In the genomic region with DNA sequence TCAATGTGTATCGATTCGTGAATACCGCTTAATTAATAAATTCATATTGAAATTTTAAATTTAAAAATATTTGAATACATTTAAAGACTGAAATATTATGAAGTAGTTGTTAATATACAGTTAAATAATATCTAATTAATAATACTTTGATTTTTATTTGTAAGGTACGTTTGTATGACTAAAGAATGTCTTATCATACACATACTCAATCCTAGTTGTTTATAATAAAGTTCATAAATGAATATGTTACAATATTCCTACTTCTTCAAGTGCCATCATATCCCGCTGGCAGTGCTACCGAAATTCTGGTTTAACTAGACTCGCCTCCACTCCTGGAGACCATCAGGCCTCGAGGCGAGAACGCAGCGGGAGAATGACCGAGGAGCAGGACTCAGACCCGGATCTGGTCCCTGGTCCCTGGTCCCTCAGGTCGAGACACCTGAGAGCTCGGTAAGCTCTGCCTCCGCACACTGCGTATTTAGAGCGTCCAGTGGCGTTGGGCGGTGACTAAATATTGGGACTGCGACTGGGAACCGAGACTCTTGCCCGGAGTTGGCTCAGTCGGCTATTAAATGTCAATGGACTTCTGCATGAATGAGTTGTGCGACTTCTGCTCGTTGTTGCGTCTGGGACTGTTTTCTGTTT, we compare ENCODE assay signal across 1 fruit fly cellular context.
TF ChIP-seq lines count a peak whose summit lies in the region.

No protein-coding gene starts in this region.

TF ChIP-seq in whole organism, embryonic, 481 proteins besides CTCF, POLR2A, EP300 and RAD21 (continued from another document):
- no peak for TF ChIP-seq tio (GFP tag; optimal IDR thresholded peaks at IDR 0.05; lab: Kevin White, UChicago)
- TF ChIP-seq dmrt11E (tag; optimal IDR thresholded peaks at IDR 0.05; lab: Kevin White, UChicago) = no peak
- no peak for TF ChIP-seq zen2 (GFP tag; IDR thresholded peaks at IDR 0.05; lab: Robert Waterston, UW; ENCODE audit: partially characterized antibody)
- TF ChIP-seq pfk (GFP tag; optimal IDR thresholded peaks at IDR 0.05; lab: Kevin White, UChicago) = no peak
- no peak for TF ChIP-seq CG18011 (GFP tag; optimal IDR thresholded peaks at IDR 0.05; lab: Kevin White, UChicago)
- TF ChIP-seq CG10267 (tag; optimal IDR thresholded peaks at IDR 0.05; lab: Kevin White, UChicago) = no peak
- TF ChIP-seq ATbp (GFP tag; optimal IDR thresholded peaks at IDR 0.05; lab: Kevin White, UChicago) = no peak
- no peak for TF ChIP-seq kay (GFP tag; optimal IDR thresholded peaks at IDR 0.05; lab: Kevin White, UChicago)
- TF ChIP-seq lola (GFP tag; optimal IDR thresholded peaks at IDR 0.05; lab: Kevin White, UChicago) = no peak
- no peak for TF ChIP-seq tgo (GFP tag; IDR thresholded peaks at IDR 0.05; lab: Robert Waterston, UW)
- no peak for TF ChIP-seq gsb-n (tag; optimal IDR thresholded peaks at IDR 0.05; lab: Kevin White, UChicago)
- no peak for TF ChIP-seq HmgZ (tag; optimal IDR thresholded peaks at IDR 0.05; lab: Kevin White, UChicago)
- no peak for TF ChIP-seq CG12299 (tag; optimal IDR thresholded peaks at IDR 0.05; lab: Kevin White, UChicago)
- TF ChIP-seq Bteb2 (GFP tag; optimal IDR thresholded peaks at IDR 0.05; lab: Kevin White, UChicago) = no peak
- TF ChIP-seq Atf6 (GFP tag; IDR thresholded peaks at IDR 0.05; lab: Robert Waterston, UW) = no peak
